Fruit fly (Drosophila melanogaster) whole organism, embryonic: ENCODE measurements around the gene CG32801.
A peak's percentile ranks its signal among the peaks of the same experiment; 100 is the strongest.

Source experiments
- Atf-2 ChIP-seq: fragments of 200-800 bp; sonication (Bioruptor generic); optimal IDR thresholded peaks from 2 replicates; lab custom pipeline; 2016; ENCODE audit warnings: missing biosample characterization, missing genetic modification characterization
- CG10321 ChIP-seq: fragments of 200-800 bp; sonication (Bioruptor generic); IDR thresholded peaks from 2 replicates; pipeline ENCODE4 v1.3.6; 2022; ENCODE audit warnings: missing biosample characterization, missing genetic modification characterization
- CG10431 ChIP-seq: fragments of 200-800 bp; sonication (Bioruptor generic); optimal IDR thresholded peaks from 3 replicates; lab custom pipeline; 2018; ENCODE audit warnings: missing biosample characterization, mild to moderate bottlenecking, missing genetic modification characterization
- CG12744 ChIP-seq: fragments of 200-800 bp; sonication (Bioruptor generic); optimal IDR thresholded peaks from 2 replicates; lab custom pipeline; 2016; ENCODE audit warnings: missing biosample characterization, missing genetic modification characterization
- CG13624 ChIP-seq: fragments of 200-800 bp; sonication (Bioruptor generic); optimal IDR thresholded peaks from 2 replicates; lab custom pipeline; 2016; ENCODE audit warnings: missing biosample characterization, missing genetic modification characterization
- CG13894 ChIP-seq: fragments of 200-800 bp; sonication (Bioruptor generic); optimal IDR thresholded peaks from 3 replicates; lab custom pipeline; 2018; ENCODE audit warnings: missing biosample characterization, mild to moderate bottlenecking, missing genetic modification characterization, moderate library complexity
- CG16779 ChIP-seq: fragments of 200-800 bp; sonication (Bioruptor generic); IDR thresholded peaks from 2 replicates; pipeline ENCODE4 v1.3.6; 2022; ENCODE audit warnings: missing biosample characterization, missing genetic modification characterization
- CG17328 ChIP-seq: fragments of 200-800 bp; sonication (Bioruptor generic); IDR thresholded peaks from 2 replicates; pipeline ENCODE4 v1.3.6; 2022; ENCODE audit warnings: missing biosample characterization, missing genetic modification characterization
- CG18619 ChIP-seq: fragments of 200-800 bp; sonication (Bioruptor generic); optimal IDR thresholded peaks from 3 replicates; lab custom pipeline; 2017; ENCODE audit warnings: missing biosample characterization, mild to moderate bottlenecking, missing genetic modification characterization
- CG18764 ChIP-seq: fragments of 200-800 bp; sonication (Bioruptor generic); optimal IDR thresholded peaks from 3 replicates; lab custom pipeline; 2016; ENCODE audit warnings: missing biosample characterization, missing genetic modification characterization
- CG31365 ChIP-seq: fragments of 200-800 bp; sonication (Bioruptor generic); optimal IDR thresholded peaks from 2 replicates; lab custom pipeline; 2018; ENCODE audit warnings: missing biosample characterization, mild to moderate bottlenecking, missing genetic modification characterization
- CG3163 ChIP-seq: fragments of 200-800 bp; sonication (Bioruptor generic); optimal IDR thresholded peaks from 3 replicates; lab custom pipeline; 2016; ENCODE audit warnings: missing biosample characterization, missing genetic modification characterization
- CG32772 ChIP-seq: fragments of 200-800 bp; sonication (Bioruptor generic); IDR thresholded peaks from 2 replicates; pipeline ENCODE4 v1.3.6; 2022; ENCODE audit warnings: missing biosample characterization, missing genetic modification characterization
- CG34422 ChIP-seq: fragments of 200-800 bp; sonication (Bioruptor generic); IDR thresholded peaks from 3 replicates; pipeline ENCODE4 v1.3.6; 2022; ENCODE audit warnings: missing biosample characterization, missing genetic modification characterization
- CG6175 ChIP-seq: fragments of 200-800 bp; sonication (Bioruptor generic); IDR thresholded peaks from 3 replicates; pipeline ENCODE4 v1.3.6; 2022; ENCODE audit warnings: missing biosample characterization, missing genetic modification characterization
- CG6813 ChIP-seq: fragments of 200-800 bp; sonication (Bioruptor generic); optimal IDR thresholded peaks from 2 replicates; lab custom pipeline; 2017; ENCODE audit warnings: missing biosample characterization, missing genetic modification characterization, mild to moderate bottlenecking, moderate library complexity, missing genetic modification reagents
- CG7839 ChIP-seq: fragments of 200-800 bp; sonication (Bioruptor generic); optimal IDR thresholded peaks from 3 replicates; lab custom pipeline; 2018; ENCODE audit warnings: missing biosample characterization, mild to moderate bottlenecking, missing genetic modification characterization, moderate library complexity
- CG8478 ChIP-seq: fragments of >200 bp; optimal IDR thresholded peaks from 2 replicates; lab custom pipeline; 2018
- CG8765 ChIP-seq: fragments of 200-800 bp; sonication (Bioruptor generic); IDR thresholded peaks from 2 replicates; pipeline ENCODE4 v1.3.6; 2022; ENCODE audit warnings: missing biosample characterization, missing genetic modification characterization
- CG9437 ChIP-seq: fragments of 200-800 bp; sonication (Bioruptor generic); optimal IDR thresholded peaks from 2 replicates; lab custom pipeline; 2018; ENCODE audit warnings: missing biosample characterization, mild to moderate bottlenecking, missing genetic modification characterization
- CoRest ChIP-seq: fragments of 200-800 bp; sonication (Bioruptor generic); optimal IDR thresholded peaks from 3 replicates; lab custom pipeline; 2018; ENCODE audit warnings: missing biosample characterization, mild to moderate bottlenecking, missing genetic modification characterization, moderate library complexity
- D19A ChIP-seq: fragments of 200-800 bp; optimal IDR thresholded peaks from 3 replicates; lab custom pipeline; 2019; ENCODE audit warnings: missing biosample characterization, mild to moderate bottlenecking, missing genetic modification characterization, moderate library complexity
- Dip2 ChIP-seq: fragments of 200-800 bp; sonication (Bioruptor generic); IDR thresholded peaks from 2 replicates; pipeline ENCODE4 v1.3.6; 2022; ENCODE audit warnings: missing biosample characterization, missing genetic modification characterization
- Fer2 ChIP-seq: fragments of 200-800 bp; sonication (Bioruptor generic); optimal IDR thresholded peaks from 2 replicates; lab custom pipeline; 2018; ENCODE audit warnings: missing biosample characterization, mild to moderate bottlenecking, missing genetic modification characterization, moderate library complexity
- Fer3 ChIP-seq: fragments of 200-800 bp; sonication (Bioruptor generic); optimal IDR thresholded peaks from 2 replicates; lab custom pipeline; 2018; ENCODE audit warnings: missing biosample characterization, mild to moderate bottlenecking, missing genetic modification characterization, moderate library complexity
- GATAe ChIP-seq: fragments of 200-800 bp; sonication (Bioruptor generic); conservative IDR thresholded peaks from 2 replicates; pipeline ENCODE4 v1.3.6; 2022; ENCODE audit warnings: missing biosample characterization, missing genetic modification characterization
- Gsc ChIP-seq: fragments of 200-800 bp; sonication (Bioruptor generic); IDR thresholded peaks from 2 replicates; pipeline ENCODE4 v1.3.6; 2022; ENCODE audit warnings: missing biosample characterization, missing genetic modification characterization
- MESR4 ChIP-seq: fragments of 200-800 bp; sonication (Bioruptor generic); optimal IDR thresholded peaks from 2 replicates; lab custom pipeline; 2018; ENCODE audit warnings: missing biosample characterization, mild to moderate bottlenecking, missing genetic modification characterization, moderate library complexity
- Mad ChIP-seq: fragments of 200-800 bp; sonication (Bioruptor generic); optimal IDR thresholded peaks from 2 replicates; lab custom pipeline; 2016; ENCODE audit warnings: missing biosample characterization, missing genetic modification characterization
- NC2α ChIP-seq: fragments of 200-800 bp; sonication (Bioruptor generic); optimal IDR thresholded peaks from 2 replicates; lab custom pipeline; 2016; ENCODE audit warnings: missing biosample characterization, missing genetic modification characterization
- NfI ChIP-seq: fragments of 200-800 bp; sonication (Bioruptor generic); optimal IDR thresholded peaks from 3 replicates; lab custom pipeline; 2018; ENCODE audit warnings: missing biosample characterization, mild to moderate bottlenecking, missing genetic modification characterization, moderate library complexity
- Oli ChIP-seq: fragments of 200-800 bp; sonication (Bioruptor generic); optimal IDR thresholded peaks from 2 replicates; lab custom pipeline; 2018; ENCODE audit warnings: missing biosample characterization, mild to moderate bottlenecking, missing genetic modification characterization, moderate library complexity
- Side ChIP-seq: fragments of 200-800 bp; sonication (Bioruptor generic); optimal IDR thresholded peaks from 2 replicates; lab custom pipeline; 2016; ENCODE audit warnings: missing biosample characterization, missing genetic modification characterization
- Six4 ChIP-seq: fragments of 200-800 bp; sonication (Bioruptor generic); optimal IDR thresholded peaks from 2 replicates; lab custom pipeline; 2016; ENCODE audit warnings: missing biosample characterization, missing genetic modification characterization
- Ssrp ChIP-seq: fragments of 200-800 bp; sonication (Bioruptor generic); optimal IDR thresholded peaks from 2 replicates; lab custom pipeline; 2018; ENCODE audit warnings: missing biosample characterization, mild to moderate bottlenecking, missing genetic modification characterization, moderate library complexity
- al ChIP-seq: fragments of 200-800 bp; sonication (Bioruptor generic); IDR thresholded peaks from 2 replicates; pipeline ENCODE4 v1.3.6; 2022; ENCODE audit warnings: missing biosample characterization, missing genetic modification characterization
- az2 ChIP-seq: fragments of 200-800 bp; sonication (Bioruptor generic); optimal IDR thresholded peaks from 3 replicates; lab custom pipeline; 2016; ENCODE audit warnings: missing biosample characterization, missing genetic modification characterization
- bbx ChIP-seq: fragments of 200-800 bp; sonication (Bioruptor generic); IDR thresholded peaks from 2 replicates; pipeline ENCODE4 v1.3.6; 2022; ENCODE audit warnings: missing biosample characterization, missing genetic modification characterization; ENCODE audit not compliant: partially characterized antibody
- croc ChIP-seq: fragments of 200-800 bp; sonication (Bioruptor generic); conservative IDR thresholded peaks from 3 replicates; pipeline ENCODE4 v1.3.6; 2022; ENCODE audit warnings: missing biosample characterization, missing genetic modification characterization
- danr ChIP-seq: fragments of 200-800 bp; sonication (Bioruptor generic); IDR thresholded peaks from 2 replicates; pipeline ENCODE4 v1.3.6; 2022; ENCODE audit warnings: missing biosample characterization, missing genetic modification characterization
- dpn ChIP-seq, 2 experiments: fragments of 200-800 bp; sonication (Bioruptor generic); optimal IDR thresholded peaks; 3 replicates each; lab custom pipeline; 2016; ENCODE audit warnings: missing biosample characterization in 2 of 2, missing genetic modification characterization in 2 of 2
- fd96Cb ChIP-seq: fragments of 200-800 bp; sonication (Bioruptor generic); optimal IDR thresholded peaks from 2 replicates; lab custom pipeline; 2018; ENCODE audit warnings: missing biosample characterization, mild to moderate bottlenecking, missing genetic modification characterization, moderate library complexity
- fru ChIP-seq: fragments of >200 bp; optimal IDR thresholded peaks from 2 replicates; lab custom pipeline; 2017
- h ChIP-seq: fragments of >200 bp; optimal IDR thresholded peaks from 2 replicates; lab custom pipeline; 2017
- hbn ChIP-seq: fragments of 200-800 bp; sonication (Bioruptor generic); IDR thresholded peaks from 2 replicates; pipeline ENCODE4 v1.3.6; 2022; ENCODE audit warnings: missing biosample characterization, missing genetic modification characterization; ENCODE audit not compliant: partially characterized antibody
- jumu ChIP-seq: fragments of 200-800 bp; sonication (Bioruptor generic); optimal IDR thresholded peaks from 3 replicates; lab custom pipeline; 2016; ENCODE audit warnings: missing biosample characterization, missing genetic modification characterization
- klu ChIP-seq: fragments of 200-800 bp; sonication (Bioruptor generic); IDR thresholded peaks from 2 replicates; pipeline ENCODE4 v1.3.6; 2022; ENCODE audit warnings: missing biosample characterization, missing genetic modification characterization
- nau ChIP-seq: fragments of 200-800 bp; sonication (Bioruptor generic); optimal IDR thresholded peaks from 3 replicates; lab custom pipeline; 2017; ENCODE audit warnings: missing biosample characterization, mild to moderate bottlenecking, missing genetic modification characterization, missing genetic modification reagents
- sd ChIP-seq: fragments of 200-800 bp; sonication (Bioruptor generic); optimal IDR thresholded peaks from 3 replicates; lab custom pipeline; 2018; ENCODE audit warnings: missing biosample characterization, mild to moderate bottlenecking, missing genetic modification characterization, moderate library complexity
- ssp ChIP-seq: fragments of 200-800 bp; sonication (Bioruptor generic); IDR thresholded peaks from 2 replicates; pipeline ENCODE4 v1.3.6; 2022; ENCODE audit warnings: missing biosample characterization, missing genetic modification characterization
- unpg ChIP-seq: fragments of 200-800 bp; sonication (Bioruptor generic); optimal IDR thresholded peaks from 3 replicates; lab custom pipeline; 2018; ENCODE audit warnings: missing biosample characterization, mild to moderate bottlenecking, missing genetic modification characterization, moderate library complexity
- zen ChIP-seq: fragments of 200-800 bp; sonication (Bioruptor generic); optimal IDR thresholded peaks from 3 replicates; lab custom pipeline; 2018; ENCODE audit warnings: missing biosample characterization, mild to moderate bottlenecking, missing genetic modification characterization, moderate library complexity

The CG32801 gene

dm6 chrX:1858867-1859266 is 44.1 kb downstream of the CG32801 start, which contains the start of gene Lamtor5 (continued):
- peak; percentile 55 for TF ChIP-seq D19A (tag; lab: Kevin White, UChicago)
- TF ChIP-seq CG34422 (GFP tag; lab: Robert Waterston, UW), result peak; percentile 59; the same call in 1 of the 3 replicates
- TF ChIP-seq Fer2 (tag; lab: Kevin White, UChicago), result no peak
- TF ChIP-seq CG9437 (GFP tag; lab: Kevin White, UChicago), result no peak
- peak; percentile 44; the same call in 1 of the 2 replicates for TF ChIP-seq CG32772 (GFP tag; lab: Robert Waterston, UW)
- no peak for TF ChIP-seq al (GFP tag; lab: Robert Waterston, UW)
- peak; percentile 28; the same call in 1 of the 2 replicates for TF ChIP-seq CG16779 (GFP tag; lab: Robert Waterston, UW)
- peak; percentile 24 for TF ChIP-seq CG12744 (GFP tag; lab: Kevin White, UChicago)
- TF ChIP-seq Gsc (GFP tag; lab: Robert Waterston, UW), result no peak
- TF ChIP-seq ssp (GFP tag; lab: Robert Waterston, UW), result no peak
- no peak for TF ChIP-seq Dip2 (GFP tag; lab: Robert Waterston, UW)
- TF ChIP-seq Mad (GFP tag; lab: Kevin White, UChicago), result peak; percentile 10
- no peak for TF ChIP-seq CG6813 (GFP tag; lab: Kevin White, UChicago)
- TF ChIP-seq Oli (tag; lab: Kevin White, UChicago), result no peak
- TF ChIP-seq dpn (GFP tag; optimal IDR thresholded peaks at IDR 0.05; lab: Kevin White, UChicago), result peak; percentile 38 to 44
- TF ChIP-seq az2 (GFP tag; lab: Kevin White, UChicago), result peak; percentile 21
- peak; percentile 15; the same call in 1 of the 2 replicates for TF ChIP-seq klu
- TF ChIP-seq CG3163 (GFP tag; lab: Kevin White, UChicago), result no peak
- peak; percentile 21 for TF ChIP-seq CG13624 (GFP tag; lab: Kevin White, UChicago)
- TF ChIP-seq Atf-2 (GFP tag; lab: Kevin White, UChicago), result no peak
- no peak for TF ChIP-seq Side (GFP tag; lab: Kevin White, UChicago)
- TF ChIP-seq CG10431 (GFP tag; lab: Kevin White, UChicago), result no peak
- no peak for TF ChIP-seq Six4 (GFP tag; lab: Kevin White, UChicago)
- TF ChIP-seq jumu (GFP tag; lab: Kevin White, UChicago), result peak; percentile 29
- no peak for TF ChIP-seq CG31365 (tag; lab: Kevin White, UChicago)
- peak; percentile 26 for TF ChIP-seq sd (tag; lab: Kevin White, UChicago)
- TF ChIP-seq CG7839, result peak; percentile 56
- TF ChIP-seq CG8478 (lab: Kevin White, UChicago), result no peak
- no peak for TF ChIP-seq fru
- 0 out of 2 replicates have a peak, but pooled peaks have one; percentile 16 for TF ChIP-seq CG10321
- TF ChIP-seq CG18764 (GFP tag; lab: Kevin White, UChicago), result no peak
- TF ChIP-seq GATAe (GFP tag; lab: Robert Waterston, UW), result no peak
- TF ChIP-seq hbn, result no peak
- TF ChIP-seq nau, result no peak
- TF ChIP-seq CoRest, result peak; percentile 31
- TF ChIP-seq CG17328 (GFP tag; lab: Robert Waterston, UW), result 0 out of 2 replicates have a peak, but pooled peaks have one; percentile 39
- TF ChIP-seq NC2α, result no peak
- no peak for TF ChIP-seq CG8765 (GFP tag; lab: Robert Waterston, UW)
- 0 out of 3 replicates have a peak, but pooled peaks have one; percentile 10 for TF ChIP-seq CG6175
- TF ChIP-seq croc, result no peak
- peak; percentile 22 for TF ChIP-seq CG18619 (GFP tag; lab: Kevin White, UChicago)
- TF ChIP-seq NfI, result peak; percentile 32
- TF ChIP-seq fd96Cb (tag; lab: Kevin White, UChicago), result peak; percentile 8
- TF ChIP-seq bbx (GFP tag; lab: Robert Waterston, UW), result 0 out of 2 replicates have a peak, but pooled peaks have one; percentile 28
- peak; percentile 71 for TF ChIP-seq MESR4 (GFP tag; lab: Kevin White, UChicago)
- peak; percentile 32 for TF ChIP-seq Ssrp
- peak; percentile 45 for TF ChIP-seq Fer3
- no peak for TF ChIP-seq danr (GFP tag; lab: Robert Waterston, UW)
- no peak for TF ChIP-seq h (lab: Kevin White, UChicago)
- TF ChIP-seq zen (tag; lab: Kevin White, UChicago), result no peak
- TF ChIP-seq CG13894 (tag; lab: Kevin White, UChicago), result peak; percentile 43
- TF ChIP-seq unpg (GFP tag; lab: Kevin White, UChicago), result peak; percentile 53
